Worm (Caenorhabditis elegans) whole organism, late embryonic: ENCODE measurements around the gene cest-26.

ENCODE experiments used
- C08G9.2 ChIP-seq: sonication (generic microtip); optimal IDR thresholded peaks from 2 replicates; lab custom pipeline; 2016; ENCODE audit warnings: mild to moderate bottlenecking, missing genetic modification characterization, moderate library complexity, missing compliant biosample characterization
- C38D4.7 ChIP-seq: fragments of 200-800 bp; sonication (Bioruptor generic); optimal IDR thresholded peaks from 2 replicates; lab custom pipeline; 2018; ENCODE audit warnings: mild to moderate bottlenecking, missing genetic modification characterization, moderate library complexity, missing compliant biosample characterization
- F13H6.1 ChIP-seq: sonication (generic microtip); optimal IDR thresholded peaks from 2 replicates; lab custom pipeline; 2016; ENCODE audit warnings: missing genetic modification characterization, missing compliant biosample characterization
- K02D7.2 ChIP-seq: sonication (generic microtip); optimal IDR thresholded peaks from 2 replicates; lab custom pipeline; 2017; ENCODE audit warnings: mild to moderate bottlenecking, missing genetic modification characterization, missing compliant biosample characterization
- T23F11.4 ChIP-seq: fragments of 200-800 bp; sonication (Bioruptor generic); optimal IDR thresholded peaks from 2 replicates; lab custom pipeline; 2018; ENCODE audit warnings: mild to moderate bottlenecking, missing genetic modification characterization, missing compliant biosample characterization
- Y22D7AL.16 ChIP-seq: sonication (generic microtip); optimal IDR thresholded peaks from 2 replicates; lab custom pipeline; 2016; ENCODE audit warnings: missing genetic modification characterization, missing compliant biosample characterization
- ceh-14 ChIP-seq: sonication (generic microtip); optimal IDR thresholded peaks from 2 replicates; lab custom pipeline; 2016; ENCODE audit warnings: missing genotype, missing genetic modification characterization, missing compliant biosample characterization
- ceh-18 ChIP-seq: sonication (generic microtip); optimal IDR thresholded peaks from 2 replicates; lab custom pipeline; 2016; ENCODE audit warnings: missing genetic modification characterization, missing compliant biosample characterization
- ceh-22 ChIP-seq: sonication (generic microtip); optimal IDR thresholded peaks from 2 replicates; lab custom pipeline; 2017; ENCODE audit warnings: missing biosample characterization, missing genetic modification characterization
- ceh-30 ChIP-seq: fragments of 150-350 bp; optimal IDR thresholded peaks from 2 replicates; lab custom pipeline; 2014; ENCODE audit warnings: missing biosample characterization, missing genetic modification characterization
- ceh-45 ChIP-seq: fragments of 200-800 bp; sonication (Bioruptor generic); IDR thresholded peaks from 2 replicates; pipeline ENCODE4 v1.3.6; 2022; ENCODE audit warnings: missing genetic modification reagents, missing genetic modification characterization, missing compliant biosample characterization
- ceh-48 ChIP-seq: sonication (generic microtip); optimal IDR thresholded peaks from 2 replicates; lab custom pipeline; 2016; ENCODE audit warnings: missing genetic modification characterization, inconsistent platforms, missing compliant biosample characterization
- ceh-9 ChIP-seq: sonication (generic microtip); optimal IDR thresholded peaks from 2 replicates; lab custom pipeline; 2016; ENCODE audit warnings: mild to moderate bottlenecking, missing genetic modification characterization, inconsistent platforms, missing compliant biosample characterization
- che-1 ChIP-seq: sonication (generic microtip); optimal IDR thresholded peaks from 2 replicates; lab custom pipeline; 2016; ENCODE audit warnings: mild to moderate bottlenecking, missing genetic modification characterization, missing compliant biosample characterization
- elt-2 ChIP-seq: sonication (generic microtip); optimal IDR thresholded peaks from 2 replicates; lab custom pipeline; 2016; ENCODE audit warnings: missing genetic modification reagents, missing genetic modification characterization, missing compliant biosample characterization
- elt-4 ChIP-seq: sonication (generic microtip); optimal IDR thresholded peaks from 2 replicates; lab custom pipeline; 2016; ENCODE audit warnings: missing genetic modification characterization, missing compliant biosample characterization
- ets-4 ChIP-seq: sonication (generic microtip); optimal IDR thresholded peaks from 2 replicates; lab custom pipeline; 2016; ENCODE audit warnings: missing genetic modification characterization, missing compliant biosample characterization
- eyg-1 ChIP-seq: sonication (generic microtip); optimal IDR thresholded peaks from 2 replicates; lab custom pipeline; 2016; ENCODE audit warnings: missing genotype, missing genetic modification characterization, missing compliant biosample characterization
- fax-1 ChIP-seq: sonication (generic microtip); optimal IDR thresholded peaks from 2 replicates; lab custom pipeline; 2016; ENCODE audit warnings: missing genotype, missing genetic modification characterization, missing compliant biosample characterization
- fkh-10 ChIP-seq: fragments of 150-350 bp; optimal IDR thresholded peaks from 2 replicates; lab custom pipeline; 2014; ENCODE audit warnings: missing biosample characterization, missing genetic modification reagents, missing genetic modification characterization
- fkh-6 ChIP-seq: sonication (generic microtip); optimal IDR thresholded peaks from 2 replicates; lab custom pipeline; 2016; ENCODE audit warnings: missing genetic modification characterization, missing compliant biosample characterization
- gmeb-2 ChIP-seq: sonication (generic microtip); optimal IDR thresholded peaks from 2 replicates; lab custom pipeline; 2016; ENCODE audit warnings: missing genetic modification characterization, inconsistent platforms, missing compliant biosample characterization
- hlh-13 ChIP-seq: fragments of 200-800 bp; sonication (Bioruptor generic); optimal IDR thresholded peaks from 2 replicates; lab custom pipeline; 2018; ENCODE audit warnings: mild to moderate bottlenecking, missing genetic modification characterization, missing compliant biosample characterization
- hlh-30 ChIP-seq: sonication (generic microtip); optimal IDR thresholded peaks from 2 replicates; lab custom pipeline; 2017; ENCODE audit warnings: antibody characterized with exemption, missing genetic modification characterization, missing compliant biosample characterization; ENCODE audit not compliant: insufficient read depth
- hlh-6 ChIP-seq: sonication (generic microtip); optimal IDR thresholded peaks from 2 replicates; lab custom pipeline; 2016; ENCODE audit warnings: missing genotype, missing genetic modification characterization, missing compliant biosample characterization
- lin-11 ChIP-seq: fragments of 200-800 bp; sonication (Bioruptor generic); optimal IDR thresholded peaks from 2 replicates; lab custom pipeline; 2018; ENCODE audit warnings: mild to moderate bottlenecking, missing genetic modification characterization, missing compliant biosample characterization
- madf-2 ChIP-seq: sonication (generic microtip); optimal IDR thresholded peaks from 2 replicates; lab custom pipeline; 2017; ENCODE audit warnings: missing genetic modification characterization, missing compliant biosample characterization
- mec-3 ChIP-seq: sonication (generic microtip); optimal IDR thresholded peaks from 2 replicates; lab custom pipeline; 2016; ENCODE audit warnings: borderline replicate concordance, missing genetic modification characterization, missing compliant biosample characterization
- nhr-11 ChIP-seq: fragments of 150-350 bp; optimal IDR thresholded peaks from 2 replicates; lab custom pipeline; 2014; ENCODE audit warnings: missing biosample characterization, missing genetic modification characterization
- nhr-232 ChIP-seq: sonication (generic microtip); optimal IDR thresholded peaks from 2 replicates; lab custom pipeline; 2016; ENCODE audit warnings: missing genetic modification characterization, missing compliant biosample characterization
- npax-4 ChIP-seq: sonication (generic microtip); optimal IDR thresholded peaks from 2 replicates; lab custom pipeline; 2016; ENCODE audit warnings: missing genetic modification characterization, missing compliant biosample characterization
- pag-3 ChIP-seq: sonication (generic microtip); optimal IDR thresholded peaks from 2 replicates; lab custom pipeline; 2016; ENCODE audit warnings: missing compliant biosample characterization, missing genetic modification characterization, borderline replicate concordance
- pat-9 ChIP-seq: fragments of 200-800 bp; sonication (Bioruptor generic); optimal IDR thresholded peaks from 2 replicates; lab custom pipeline; 2018; ENCODE audit warnings: mild to moderate bottlenecking, missing genetic modification characterization, moderate library complexity, missing compliant biosample characterization
- pax-1 ChIP-seq: fragments of 150-350 bp; optimal IDR thresholded peaks from 2 replicates; lab custom pipeline; 2014; ENCODE audit warnings: missing biosample characterization, missing genetic modification characterization
- pha-2 ChIP-seq: sonication (generic microtip); optimal IDR thresholded peaks from 2 replicates; lab custom pipeline; 2017; ENCODE audit warnings: mild to moderate bottlenecking, missing genetic modification characterization, missing compliant biosample characterization
- ref-2 ChIP-seq: sonication (generic microtip); optimal IDR thresholded peaks from 2 replicates; lab custom pipeline; 2016; ENCODE audit warnings: missing genetic modification characterization, missing compliant biosample characterization
- sox-2 ChIP-seq: fragments of 200-800 bp; sonication (Bioruptor generic); IDR thresholded peaks from 2 replicates; pipeline ENCODE4 v1.3.6; 2022; ENCODE audit warnings: missing genetic modification reagents, missing genetic modification characterization, missing compliant biosample characterization
- tbx-2 ChIP-seq: sonication (generic microtip); optimal IDR thresholded peaks from 2 replicates; lab custom pipeline; 2016; ENCODE audit warnings: missing genetic modification characterization, missing compliant biosample characterization
- ttx-3 ChIP-seq: sonication (generic microtip); optimal IDR thresholded peaks from 2 replicates; lab custom pipeline; 2016; ENCODE audit warnings: missing genetic modification reagents, missing genetic modification characterization, missing compliant biosample characterization
- unc-42 ChIP-seq: sonication (generic microtip); optimal IDR thresholded peaks from 2 replicates; lab custom pipeline; 2016; ENCODE audit warnings: missing genotype, missing genetic modification characterization, missing compliant biosample characterization
- unc-55 ChIP-seq: sonication (generic microtip); optimal IDR thresholded peaks from 2 replicates; lab custom pipeline; 2017; ENCODE audit warnings: missing biosample characterization, missing genetic modification reagents, missing genetic modification characterization
- zip-5 ChIP-seq: sonication (generic microtip); optimal IDR thresholded peaks from 2 replicates; lab custom pipeline; 2016; ENCODE audit warnings: missing genetic modification characterization, missing compliant biosample characterization

The cest-26 gene

ce11 chrX:4437555-4437954 lies at the start of gene cest-26:
Gene cest-26, minus strand, starts transcription at chrX:4437655.
- TF ChIP-seq hlh-13 = no peak
- no peak for TF ChIP-seq ref-2
- TF ChIP-seq ceh-45 (GFP tag; lab: Robert Waterston, UW) = no peak
- TF ChIP-seq elt-4 (tag; lab: Kevin White, UChicago) = no peak
- TF ChIP-seq Y22D7AL.16 (tag; lab: Kevin White, UChicago) = no peak
- TF ChIP-seq hlh-6 (tag; lab: Kevin White, UChicago) = no peak
- TF ChIP-seq sox-2 = no peak
- TF ChIP-seq mec-3 (tag; lab: Kevin White, UChicago) = no peak
- TF ChIP-seq madf-2 (tag; lab: Kevin White, UChicago) = no peak
- no peak for TF ChIP-seq ceh-9 (tag; lab: Kevin White, UChicago)
- TF ChIP-seq ttx-3 (tag; lab: Kevin White, UChicago) = no peak
- no peak for TF ChIP-seq fkh-10 (GFP tag; lab: Kevin White, UChicago)
- no peak for TF ChIP-seq pha-2 (tag; lab: Kevin White, UChicago)
- no peak for TF ChIP-seq ceh-22 (tag; lab: Kevin White, UChicago)
- TF ChIP-seq ceh-14 = no peak
- no peak for TF ChIP-seq hlh-30 (tag; lab: Kevin White, UChicago)

ce11 chrX:4484072-4484471 lies 46.6 kb upstream of the cest-26 start:
- TF ChIP-seq pha-2 (tag; lab: Kevin White, UChicago) = peak; percentile 34
- TF ChIP-seq fkh-6 (tag; lab: Kevin White, UChicago) = no peak
- TF ChIP-seq, all 69 proteins: peak for 1

DNA sequence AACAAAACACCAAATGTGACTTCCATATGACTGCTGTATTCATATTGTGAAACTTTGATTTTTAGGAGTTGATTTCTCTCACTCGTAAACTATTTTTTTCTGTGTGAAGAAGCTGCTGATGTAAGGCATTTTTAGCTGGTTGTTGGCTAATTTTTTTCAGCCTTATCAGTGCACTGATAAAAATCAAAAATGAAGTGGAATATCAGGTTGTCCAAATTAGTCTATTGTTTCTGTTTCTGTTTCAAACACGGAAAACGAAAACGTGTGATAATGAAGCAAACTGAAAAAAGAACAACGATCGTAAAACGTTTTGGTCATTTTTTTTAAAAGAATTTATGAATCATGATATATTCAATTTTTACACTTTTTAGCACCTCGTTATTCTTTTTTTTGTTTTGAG lies 43.3 kb upstream of the cest-26 start:
- no peak for TF ChIP-seq hlh-13
- peak; percentile 31 for TF ChIP-seq elt-2 (tag; lab: Kevin White, UChicago)

- TF ChIP-seq nhr-232 (tag; lab: Kevin White, UChicago) (no peak), T23F11.4 (GFP tag; lab: Kevin White, UChicago) (no peak), ceh-22 (tag; lab: Kevin White, UChicago) (no peak)
Measured at ce11 chrX:4479960-4480359, 42.5 kb upstream of the cest-26 start.

- TF ChIP-seq ceh-48 (no peak), elt-2 (tag; lab: Kevin White, UChicago) (peak; percentile 57)
Measured at ce11 chrX:4478503-4478902, 41.0 kb upstream of the cest-26 start.

DNA sequence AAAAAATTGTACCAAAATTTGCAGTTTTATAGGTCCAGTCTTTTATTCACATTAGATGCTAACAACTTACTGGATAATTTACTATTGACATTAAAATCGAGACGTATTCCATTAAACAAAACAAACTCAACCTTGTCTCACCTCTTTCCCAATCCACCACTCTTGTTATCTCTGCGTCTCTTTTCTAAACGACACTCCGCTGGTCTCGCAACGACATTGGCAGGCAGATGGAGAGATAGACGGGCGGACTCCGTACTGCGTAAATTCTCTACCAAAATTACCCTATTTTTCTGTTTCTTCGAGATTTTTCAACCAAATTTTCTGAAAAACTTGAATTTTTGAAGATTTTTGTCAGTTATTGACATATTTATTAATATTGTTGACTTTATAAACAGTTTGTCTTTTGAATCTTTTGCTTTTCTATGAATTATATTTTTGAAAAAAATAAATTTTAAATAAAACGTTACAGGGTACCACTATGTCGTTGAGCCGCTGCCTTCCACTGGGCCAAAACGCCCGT lies 31.9 kb upstream of the cest-26 start, which contains the start of gene asb-2:
Gene asb-2, plus strand, starts transcription at position 470 of the 520 bp plus-strand sequence.
- TF ChIP-seq npax-4 (tag; lab: Kevin White, UChicago) = no peak
- no peak for TF ChIP-seq K02D7.2 (tag; lab: Kevin White, UChicago)
- TF ChIP-seq ceh-45 (GFP tag; lab: Robert Waterston, UW) = no peak
- no peak for TF ChIP-seq C08G9.2 (tag; lab: Kevin White, UChicago)
- TF ChIP-seq pag-3 (tag; lab: Kevin White, UChicago) = no peak
- no peak for TF ChIP-seq nhr-11 (tag; lab: Kevin White, UChicago)
- TF ChIP-seq lin-11 = no peak
- no peak for TF ChIP-seq eyg-1 (tag; lab: Kevin White, UChicago)
- TF ChIP-seq unc-55 (GFP tag; lab: Kevin White, UChicago) = peak; percentile 79
- TF ChIP-seq ttx-3 (tag; lab: Kevin White, UChicago) = no peak
- no peak for TF ChIP-seq ceh-9 (tag; lab: Kevin White, UChicago)
- TF ChIP-seq zip-5 (tag; lab: Kevin White, UChicago) = no peak
- TF ChIP-seq ceh-22 (tag; lab: Kevin White, UChicago) = no peak
- no peak for TF ChIP-seq fax-1 (tag; lab: Kevin White, UChicago)
- no peak for TF ChIP-seq C38D4.7 (GFP tag; lab: Kevin White, UChicago)
- peak; percentile 6 for TF ChIP-seq hlh-30 (tag; lab: Kevin White, UChicago)
- no peak for TF ChIP-seq ets-4
- TF ChIP-seq nhr-232 (tag; lab: Kevin White, UChicago) = no peak
- TF ChIP-seq che-1 (tag; lab: Kevin White, UChicago) = no peak
- TF ChIP-seq ceh-14 = no peak
- no peak for TF ChIP-seq F13H6.1 (tag; lab: Kevin White, UChicago)
- peak; percentile 8 for TF ChIP-seq unc-42 (tag; lab: Kevin White, UChicago)
- no peak for TF ChIP-seq elt-4 (tag; lab: Kevin White, UChicago)
- TF ChIP-seq pax-1 = peak; percentile 22
- peak; percentile 49 for TF ChIP-seq tbx-2
- TF ChIP-seq Y22D7AL.16 (tag; lab: Kevin White, UChicago) = no peak
- TF ChIP-seq pat-9 (tag; lab: Kevin White, UChicago) = no peak
- no peak for TF ChIP-seq gmeb-2 (tag; lab: Kevin White, UChicago)
- peak; percentile 47 for TF ChIP-seq ceh-18 (tag; lab: Kevin White, UChicago)
- no peak for TF ChIP-seq ceh-30
